Worm (Caenorhabditis elegans) whole organism, L1 larva: Measurements from ENCODE around the gene cyp-35B1.

Experiments used
- aha-1 ChIP-seq: fragments of 150-350 bp; optimal IDR thresholded peaks from 2 replicates; lab custom pipeline; 2014; ENCODE audit warnings: missing biosample characterization, missing genetic modification characterization
- alr-1 ChIP-seq: fragments of 200-800 bp; sonication (Bioruptor generic); optimal IDR thresholded peaks from 2 replicates; lab custom pipeline; 2018; ENCODE audit warnings: borderline replicate concordance, mild to moderate bottlenecking, missing genetic modification characterization, missing compliant biosample characterization
- blmp-1 ChIP-seq: fragments of 150-350 bp; optimal IDR thresholded peaks from 2 replicates; lab custom pipeline; 2014; ENCODE audit warnings: missing biosample characterization, missing genetic modification characterization
- ceh-88 ChIP-seq: fragments of 200-800 bp; sonication (Bioruptor generic); IDR thresholded peaks from 2 replicates; pipeline ENCODE4 v1.3.6; 2022; ENCODE audit warnings: missing genetic modification characterization, missing compliant biosample characterization
- ceh-90 ChIP-seq: sonication (generic microtip); optimal IDR thresholded peaks from 2 replicates; lab custom pipeline; 2016; ENCODE audit warnings: missing genetic modification characterization, missing compliant biosample characterization
- dsc-1 ChIP-seq: sonication (generic microtip); optimal IDR thresholded peaks from 2 replicates; lab custom pipeline; 2016; ENCODE audit warnings: mild to moderate bottlenecking, missing genetic modification characterization, missing compliant biosample characterization
- efl-1 ChIP-seq, 4 experiments: fragments of 150-350 bp; optimal IDR thresholded peaks in 3 of 4; peaks in 1 of 4; 1 replicate in 1 of 4; 2 replicates in 3 of 4; lab custom pipeline; 2014; ENCODE audit warnings: missing biosample characterization in 2 of 4, missing genetic modification characterization in 2 of 4, missing genetic modification reagents in 2 of 4
- egl-13 ChIP-seq: sonication (generic microtip); optimal IDR thresholded peaks from 2 replicates; lab custom pipeline; 2016; ENCODE audit warnings: missing genotype, missing genetic modification reagents, missing genetic modification characterization, missing compliant biosample characterization
- elt-3 ChIP-seq, 6 experiments: fragments of 150-350 bp in 1 of 6; sonication (generic microtip); optimal IDR thresholded peaks; 2 replicates each; lab custom pipeline; 2017 to 2018; ENCODE audit warnings: missing biosample characterization in 6 of 6, missing genetic modification characterization in 6 of 6, inconsistent platforms in 1 of 6
- fkh-4 ChIP-seq: sonication (generic microtip); optimal IDR thresholded peaks from 2 replicates; lab custom pipeline; 2016; ENCODE audit warnings: missing compliant biosample characterization, missing genetic modification characterization, borderline replicate concordance
- fkh-8 ChIP-seq: sonication (generic microtip); optimal IDR thresholded peaks from 2 replicates; lab custom pipeline; 2016; ENCODE audit warnings: mild to moderate bottlenecking, missing genetic modification characterization, missing compliant biosample characterization
- grh-1 ChIP-seq: fragments of 200-800 bp; sonication (Bioruptor generic); IDR thresholded peaks from 2 replicates; pipeline ENCODE4 v1.3.6; 2022; ENCODE audit warnings: missing genetic modification reagents, missing genetic modification characterization, missing compliant biosample characterization
- jun-1 ChIP-seq: fragments of 150-350 bp; optimal IDR thresholded peaks from 2 replicates; lab custom pipeline; 2014; ENCODE audit warnings: missing biosample characterization, missing genetic modification reagents, missing genetic modification characterization
- lin-14 ChIP-seq: fragments of 200-800 bp; sonication (Bioruptor generic); optimal IDR thresholded peaks from 2 replicates; lab custom pipeline; 2018; ENCODE audit warnings: mild to moderate bottlenecking, missing genetic modification characterization, moderate library complexity, missing compliant biosample characterization
- lin-35 ChIP-seq, 2 experiments: fragments of 150-350 bp; optimal IDR thresholded peaks; 2 replicates each; lab custom pipeline; 2014; ENCODE audit warnings: missing biosample characterization in 2 of 2, missing genetic modification characterization in 2 of 2, missing genetic modification reagents in 2 of 2
- mab-9 ChIP-seq: fragments of 200-800 bp; sonication (Bioruptor generic); IDR thresholded peaks from 2 replicates; pipeline ENCODE4 v1.3.6; 2022; ENCODE audit warnings: missing genetic modification reagents, missing genetic modification characterization, missing compliant biosample characterization
- mdl-1 ChIP-seq, 2 experiments: fragments of 150-350 bp; optimal IDR thresholded peaks; 2 replicates each; lab custom pipeline; 2014 to 2017; ENCODE audit warnings: missing biosample characterization in 2 of 2, missing genetic modification characterization in 2 of 2, inconsistent platforms in 1 of 2
- nhr-12 ChIP-seq: sonication (generic microtip); optimal IDR thresholded peaks from 2 replicates; lab custom pipeline; 2017; ENCODE audit warnings: missing biosample characterization, missing genetic modification characterization
- nhr-19 ChIP-seq: fragments of 200-800 bp; sonication (Bioruptor generic); conservative IDR thresholded peaks from 2 replicates; pipeline ENCODE4 v1.3.6; 2022; ENCODE audit warnings: missing genetic modification characterization, missing compliant biosample characterization
- nhr-20 ChIP-seq: sonication (generic microtip); optimal IDR thresholded peaks from 2 replicates; lab custom pipeline; 2016; ENCODE audit warnings: mild to moderate bottlenecking, missing genetic modification characterization, missing compliant biosample characterization
- nhr-71 ChIP-seq: sonication (generic microtip); optimal IDR thresholded peaks from 2 replicates; lab custom pipeline; 2016; ENCODE audit warnings: mild to moderate bottlenecking, missing genetic modification characterization, moderate library complexity, missing compliant biosample characterization
- nhr-84 ChIP-seq: sonication (generic microtip); optimal IDR thresholded peaks from 2 replicates; lab custom pipeline; 2017; ENCODE audit warnings: missing biosample characterization, missing genetic modification characterization
- nhr-85 ChIP-seq: sonication (generic microtip); peaks from one replicate; lab custom pipeline; 2016; ENCODE audit warnings: missing genetic modification characterization, inconsistent platforms, missing compliant biosample characterization
- nhr-90 ChIP-seq: sonication (generic microtip); optimal IDR thresholded peaks from 2 replicates; lab custom pipeline; 2016; ENCODE audit warnings: mild to moderate bottlenecking, missing genetic modification characterization, missing compliant biosample characterization; ENCODE audit not compliant: poor library complexity
- snpc-4 ChIP-seq: fragments of 150-350 bp; optimal IDR thresholded peaks from 2 replicates; lab custom pipeline; 2014; ENCODE audit warnings: missing biosample characterization, missing genetic modification characterization
- snu-23 ChIP-seq: sonication (generic microtip); optimal IDR thresholded peaks from 2 replicates; lab custom pipeline; 2016; ENCODE audit warnings: missing genetic modification characterization, missing compliant biosample characterization
- sptf-1 ChIP-seq: fragments of 150-350 bp; optimal IDR thresholded peaks from 2 replicates; lab custom pipeline; 2014; ENCODE audit warnings: missing biosample characterization, missing genetic modification characterization
- sup-37 ChIP-seq: fragments of 200-800 bp; sonication (Bioruptor generic); optimal IDR thresholded peaks from 2 replicates; lab custom pipeline; 2018; ENCODE audit warnings: mild to moderate bottlenecking, missing genetic modification characterization, missing compliant biosample characterization
- swsn-7 ChIP-seq: sonication (generic microtip); optimal IDR thresholded peaks from 2 replicates; lab custom pipeline; 2016; ENCODE audit warnings: missing genetic modification characterization, missing compliant biosample characterization
- tbx-2 ChIP-seq: sonication (generic microtip); optimal IDR thresholded peaks from 2 replicates; lab custom pipeline; 2016; ENCODE audit warnings: missing genetic modification characterization, missing compliant biosample characterization
- unc-86 ChIP-seq: sonication (generic microtip); optimal IDR thresholded peaks from 2 replicates; lab custom pipeline; 2016; ENCODE audit warnings: missing genetic modification characterization, missing compliant biosample characterization
- xbp-1 ChIP-seq: sonication (generic microtip); optimal IDR thresholded peaks from 2 replicates; lab custom pipeline; 2016; ENCODE audit warnings: missing genetic modification characterization, missing compliant biosample characterization
- zag-1 ChIP-seq: fragments of 150-350 bp; optimal IDR thresholded peaks from 2 replicates; lab custom pipeline; 2014; ENCODE audit warnings: missing biosample characterization, missing genetic modification characterization

cyp-35B1 gene

DNA sequence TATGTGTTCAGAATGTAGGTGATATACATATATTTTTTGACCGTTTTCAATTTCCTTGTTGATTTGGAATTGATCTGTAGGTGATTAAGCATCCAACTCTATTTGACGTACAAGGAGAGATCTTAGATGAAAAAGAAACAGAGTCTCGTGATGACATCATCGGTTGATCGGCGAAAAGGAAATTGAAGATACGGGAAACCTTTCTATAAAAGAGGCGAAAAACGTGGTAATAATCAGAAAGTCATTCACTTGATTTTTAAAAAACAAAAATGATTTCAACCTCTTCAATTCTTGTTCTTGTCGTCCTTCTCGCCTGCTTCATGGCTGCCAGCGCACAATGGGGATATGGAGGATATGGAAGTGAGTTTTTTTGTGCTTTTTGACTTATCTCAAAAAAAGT, 45.3 kb downstream of the cyp-35B1 start, which contains the start of gene nlp-29:
nlp-29 (plus strand) TSS at position 248 of the 400 bp plus-strand sequence.
- no peak for TF ChIP-seq zag-1 (tag; lab: Kevin White, UChicago)
- peak in 1 of 2 experiments; percentile 15 for TF ChIP-seq lin-35 (GFP tag; optimal IDR thresholded peaks at IDR 0.05; lab: Kevin White, UChicago)
- TF ChIP-seq snu-23 = peak; percentile 50
- peak; percentile 87 for TF ChIP-seq blmp-1 (tag; lab: Kevin White, UChicago)
- peak; percentile 46 for TF ChIP-seq lin-14 (GFP tag; lab: Kevin White, UChicago)
- TF ChIP-seq sup-37 (GFP tag; lab: Kevin White, UChicago) = no peak
- TF ChIP-seq nhr-71 (tag; lab: Kevin White, UChicago) = peak; percentile 58
- TF ChIP-seq mdl-1 (tag; optimal IDR thresholded peaks at IDR 0.05; lab: Kevin White, UChicago) = peak in 1 of 2 experiments; percentile 9
- peak; percentile 86 for TF ChIP-seq nhr-85
- TF ChIP-seq grh-1 = 0 out of 2 replicates have a peak, but pooled peaks have one; percentile 24
- TF ChIP-seq nhr-20 = peak; percentile 71
- no peak for TF ChIP-seq efl-1 (optimal IDR thresholded peaks at IDR 0.05; lab: Kevin White, UChicago)
- no peak for TF ChIP-seq efl-1 (GFP tag; optimal IDR thresholded peaks at IDR 0.05 in 1 of 2; lab: Kevin White, UChicago)
- peak in 1 of 6 experiments; percentile 56 for TF ChIP-seq elt-3 (tag; optimal IDR thresholded peaks at IDR 0.05; lab: Kevin White, UChicago)

DNA sequence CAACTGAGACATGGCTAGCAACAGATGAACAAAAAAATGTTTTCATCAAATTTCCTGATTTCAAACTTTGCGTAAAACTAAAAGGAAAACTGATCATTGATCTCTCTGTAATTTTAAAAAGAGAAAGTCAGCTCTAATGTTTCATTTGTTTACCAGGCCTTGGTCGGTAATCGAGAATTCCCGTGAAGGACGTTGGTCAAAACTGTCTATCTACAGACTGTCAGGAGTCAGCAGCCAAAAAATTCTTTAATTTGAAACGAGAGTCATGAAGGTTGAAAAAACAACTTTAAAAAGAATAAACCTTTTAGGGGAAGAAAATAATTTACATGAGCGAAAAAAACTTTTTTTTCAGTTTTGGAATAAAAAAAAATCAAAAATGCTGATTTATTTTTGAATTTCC, 46.3 kb downstream of the cyp-35B1 start:
- TF ChIP-seq blmp-1 (tag; lab: Kevin White, UChicago) = peak; percentile 77
- peak; percentile 88 for TF ChIP-seq nhr-85
- TF ChIP-seq snpc-4 (tag; lab: Kevin White, UChicago) = no peak
- TF ChIP-seq lin-14 (GFP tag; lab: Kevin White, UChicago) = peak; percentile 42
- no peak for TF ChIP-seq ceh-90 (tag; lab: Kevin White, UChicago)
- TF ChIP-seq sptf-1 (tag; lab: Kevin White, UChicago) = no peak
- peak; percentile 20 for TF ChIP-seq nhr-71 (tag; lab: Kevin White, UChicago)
- peak; percentile 42 for TF ChIP-seq nhr-20
- no peak for TF ChIP-seq efl-1 (optimal IDR thresholded peaks at IDR 0.05; lab: Kevin White, UChicago)
- peak in 1 of 2 experiments; percentile 23 for TF ChIP-seq efl-1 (GFP tag; optimal IDR thresholded peaks at IDR 0.05 in 1 of 2; lab: Kevin White, UChicago)
- peak in 1 of 6 experiments; percentile 19 for TF ChIP-seq elt-3 (tag; optimal IDR thresholded peaks at IDR 0.05; lab: Kevin White, UChicago)

DNA sequence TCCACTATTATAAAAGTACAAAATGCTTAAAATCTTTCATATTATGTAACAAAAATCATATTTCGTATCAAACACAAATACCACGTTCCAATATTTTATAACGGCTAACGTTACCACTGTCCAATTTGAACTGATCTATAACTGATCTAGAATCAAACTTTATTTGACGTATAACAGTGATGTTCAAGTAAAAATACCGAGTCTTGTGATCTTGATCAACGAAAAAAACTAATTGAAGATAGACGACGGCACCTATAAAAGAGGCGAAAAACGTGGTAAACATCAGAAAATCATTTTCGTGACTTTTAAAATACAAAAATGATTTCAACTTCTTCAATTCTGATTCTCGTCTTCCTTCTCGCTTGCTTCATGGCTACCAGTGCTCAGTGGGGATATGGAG, 48.8 kb downstream of the cyp-35B1 start, which contains the start of gene nlp-28:
nlp-28 (plus strand) TSS at position 285 of the 400 bp plus-strand sequence.
- peak; percentile 19 for TF ChIP-seq snu-23
- TF ChIP-seq nhr-19 = 0 out of 2 replicates have a peak, but pooled peaks have one; percentile 4
- no peak for TF ChIP-seq egl-13 (tag; lab: Kevin White, UChicago)
- peak; percentile 77 for TF ChIP-seq nhr-85
- no peak for TF ChIP-seq nhr-84 (tag; lab: Kevin White, UChicago)
- no peak for TF ChIP-seq fkh-4 (tag; lab: Kevin White, UChicago)
- TF ChIP-seq lin-35 (GFP tag; optimal IDR thresholded peaks at IDR 0.05; lab: Kevin White, UChicago) = peak in 1 of 2 experiments; percentile 0
- no peak for TF ChIP-seq alr-1 (tag; lab: Kevin White, UChicago)
- peak; percentile 41 for TF ChIP-seq lin-14 (GFP tag; lab: Kevin White, UChicago)
- peak; percentile 54 for TF ChIP-seq nhr-20
- TF ChIP-seq elt-3 (tag; optimal IDR thresholded peaks at IDR 0.05; lab: Kevin White, UChicago) = peak in 1 of 6 experiments; percentile 53
- peak; percentile 17 for TF ChIP-seq tbx-2
- TF ChIP-seq swsn-7 (tag; lab: Kevin White, UChicago) = no peak
- no peak for TF ChIP-seq efl-1 (optimal IDR thresholded peaks at IDR 0.05; lab: Kevin White, UChicago)
- TF ChIP-seq efl-1 (GFP tag; optimal IDR thresholded peaks at IDR 0.05 in 1 of 2; lab: Kevin White, UChicago) = peak in 1 of 2 experiments; percentile 55
- no peak for TF ChIP-seq fkh-8 (tag; lab: Kevin White, UChicago)
- TF ChIP-seq nhr-71 (tag; lab: Kevin White, UChicago) = peak; percentile 31

DNA sequence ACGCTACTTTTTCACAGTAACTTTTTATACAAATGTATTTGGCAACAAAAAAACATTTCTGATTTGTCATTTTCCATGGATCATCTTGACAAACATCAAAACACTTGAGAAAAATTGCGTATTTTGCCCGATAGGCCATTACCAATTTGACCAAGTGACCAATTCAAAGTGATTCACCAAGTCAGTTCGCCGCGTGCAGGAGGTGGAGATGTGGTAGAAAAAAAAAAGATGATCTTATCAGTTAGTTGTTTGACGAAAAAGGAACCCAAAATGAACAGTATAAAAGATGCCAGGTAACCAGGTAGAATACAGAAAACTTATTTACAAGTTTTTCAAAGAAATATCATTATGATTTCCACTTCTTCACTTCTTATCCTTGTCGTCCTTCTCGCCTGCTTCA, 50.2 kb downstream of the cyp-35B1 start, which contains the start of gene nlp-27:
nlp-27 (plus strand) TSS at position 309 of the 400 bp plus-strand sequence.
- TF ChIP-seq nhr-71 (tag; lab: Kevin White, UChicago) (peak; percentile 4), nhr-12 (tag; lab: Kevin White, UChicago) (no peak), jun-1 (tag; lab: Kevin White, UChicago) (no peak), efl-1 (optimal IDR thresholded peaks at IDR 0.05; lab: Kevin White, UChicago) (no peak), efl-1 (GFP tag; optimal IDR thresholded peaks at IDR 0.05 in 1 of 2; lab: Kevin White, UChicago) (peak in 1 of 2 experiments; percentile 49), elt-3 (tag; optimal IDR thresholded peaks at IDR 0.05; lab: Kevin White, UChicago) (peak in 2 of 6 experiments; percentile 16 to 42), blmp-1 (tag; lab: Kevin White, UChicago) (peak; percentile 36), dsc-1 (tag; lab: Kevin White, UChicago) (no peak), nhr-90 (tag; lab: Kevin White, UChicago) (peak; percentile 9), lin-14 (GFP tag; lab: Kevin White, UChicago) (peak; percentile 18), xbp-1 (tag; lab: Kevin White, UChicago) (no peak), ceh-88 (GFP tag; lab: Robert Waterston, UW) (no peak), mab-9 (GFP tag; lab: Robert Waterston, UW) (no peak), aha-1 (tag; lab: Kevin White, UChicago) (no peak), unc-86 (tag; lab: Kevin White, UChicago) (no peak), nhr-20 (peak; percentile 27), nhr-85 (peak; percentile 83)
